Worm (Caenorhabditis elegans) whole organism, young adult: ENCODE results near the gene srlf-11.

Source experiments
- B0019.2 ChIP-seq: fragments of 200-800 bp; sonication (Bioruptor generic); conservative IDR thresholded peaks from 2 replicates; pipeline ENCODE4 v1.3.6; 2022; ENCODE audit warnings: missing genetic modification reagents, missing genetic modification characterization, missing compliant biosample characterization
- B0261.1 ChIP-seq: sonication (generic microtip); optimal IDR thresholded peaks from 2 replicates; lab custom pipeline; 2016; ENCODE audit warnings: mild to moderate bottlenecking, missing genetic modification characterization, moderate library complexity, missing compliant biosample characterization
- D2030.7 ChIP-seq: fragments of 200-800 bp; sonication (Bioruptor generic); IDR thresholded peaks from 2 replicates; pipeline ENCODE4 v1.3.6; 2022; ENCODE audit warnings: missing genetic modification reagents, missing genetic modification characterization, missing compliant biosample characterization
- F33H1.4 ChIP-seq: fragments of 200-800 bp; sonication (Bioruptor generic); IDR thresholded peaks from 2 replicates; pipeline ENCODE4 v1.3.6; 2022; ENCODE audit warnings: missing genetic modification reagents, missing genetic modification characterization, missing compliant biosample characterization
- F37B4.10 ChIP-seq: fragments of 200-800 bp; sonication (Bioruptor generic); IDR thresholded peaks from 2 replicates; pipeline ENCODE4 v1.3.6; 2022; ENCODE audit warnings: missing genetic modification characterization, missing compliant biosample characterization
- F52B5.7 ChIP-seq: sonication (generic microtip); optimal IDR thresholded peaks from 2 replicates; lab custom pipeline; 2016; ENCODE audit warnings: mild to moderate bottlenecking, missing genetic modification characterization, missing compliant biosample characterization
- F57C9.4 ChIP-seq: sonication (generic microtip); optimal IDR thresholded peaks from 2 replicates; lab custom pipeline; 2017; ENCODE audit warnings: mild to moderate bottlenecking, missing genetic modification characterization, missing compliant biosample characterization
- T26A5.8 ChIP-seq: sonication (generic microtip); optimal IDR thresholded peaks from 2 replicates; lab custom pipeline; 2016; ENCODE audit warnings: missing genetic modification characterization, missing compliant biosample characterization
- Y67H2A.10 ChIP-seq: fragments of 200-800 bp; sonication (Bioruptor generic); conservative IDR thresholded peaks from 2 replicates; pipeline ENCODE4 v1.3.6; 2022; ENCODE audit warnings: missing genetic modification reagents, missing genetic modification characterization, missing compliant biosample characterization
- ZK185.1 ChIP-seq: sonication (generic microtip); optimal IDR thresholded peaks from 2 replicates; lab custom pipeline; 2016; ENCODE audit warnings: mild to moderate bottlenecking, missing genetic modification characterization, missing compliant biosample characterization; ENCODE audit not compliant: poor library complexity, severe bottlenecking
- aptf-2 ChIP-seq: fragments of 200-800 bp; sonication (Bioruptor generic); conservative IDR thresholded peaks from 2 replicates; pipeline ENCODE4 v1.3.6; 2022; ENCODE audit warnings: missing genetic modification reagents, missing genetic modification characterization, missing compliant biosample characterization
- bed-1 ChIP-seq: fragments of 200-800 bp; sonication (Bioruptor generic); IDR thresholded peaks from 2 replicates; pipeline ENCODE4 v1.3.6; 2022; ENCODE audit warnings: missing genetic modification reagents, missing genetic modification characterization, missing compliant biosample characterization
- cebp-1 ChIP-seq, 2 experiments: fragments of 200-800 bp in 1 of 2; sonication (Bioruptor generic) in 1 of 2; sonication (generic microtip) in 1 of 2; IDR thresholded peaks in 1 of 2; optimal IDR thresholded peaks in 1 of 2; 2 replicates each; pipeline versions ENCODE4 v1.3.6 to Lab custom; 2017 to 2022; ENCODE audit warnings: missing compliant biosample characterization in 2 of 2, missing genetic modification characterization in 2 of 2, mild to moderate bottlenecking in 1 of 2, missing genetic modification reagents in 1 of 2, moderate library complexity in 1 of 2
- ceh-58 ChIP-seq: fragments of 200-800 bp; sonication (Bioruptor generic); IDR thresholded peaks from 2 replicates; pipeline ENCODE4 v1.3.6; 2022; ENCODE audit warnings: missing genetic modification characterization, missing compliant biosample characterization
- dox-1 ChIP-seq: fragments of 200-800 bp; sonication (Bioruptor generic); IDR thresholded peaks from 2 replicates; pipeline ENCODE4 v1.3.6; 2022; ENCODE audit warnings: missing genetic modification reagents, missing genetic modification characterization, missing compliant biosample characterization
- dpl-1 ChIP-seq: fragments of 150-350 bp; optimal IDR thresholded peaks from 2 replicates; lab custom pipeline; 2014; ENCODE audit warnings: missing biosample characterization, missing genetic modification reagents, missing genetic modification characterization
- egl-44 ChIP-seq: fragments of 200-800 bp; sonication (Bioruptor generic); IDR thresholded peaks from 2 replicates; pipeline ENCODE4 v1.3.6; 2022; ENCODE audit warnings: missing genetic modification reagents, missing genetic modification characterization, missing compliant biosample characterization
- him-1 ChIP-seq: sonication (generic microtip); optimal IDR thresholded peaks from 2 replicates; lab custom pipeline; 2016; ENCODE audit warnings: missing genotype, missing genetic modification reagents, missing genetic modification characterization, missing compliant biosample characterization
- hlh-12 ChIP-seq: sonication (generic microtip); optimal IDR thresholded peaks from 2 replicates; lab custom pipeline; 2016; ENCODE audit warnings: missing genetic modification characterization, missing compliant biosample characterization
- hmg-1.2 ChIP-seq: fragments of 200-800 bp; sonication (Bioruptor generic); IDR thresholded peaks from 2 replicates; pipeline ENCODE4 v1.3.6; 2022; ENCODE audit warnings: missing genetic modification reagents, missing genetic modification characterization, missing compliant biosample characterization
- lag-1 ChIP-seq: fragments of 200-800 bp; sonication (Bioruptor generic); IDR thresholded peaks from 2 replicates; pipeline ENCODE4 v1.3.6; 2022; ENCODE audit warnings: missing genetic modification reagents, missing genetic modification characterization, missing compliant biosample characterization
- let-526 ChIP-seq: fragments of 200-800 bp; sonication (Bioruptor generic); IDR thresholded peaks from 2 replicates; pipeline ENCODE4 v1.3.6; 2022; ENCODE audit warnings: missing genetic modification reagents, missing genetic modification characterization, missing compliant biosample characterization
- lin-35 ChIP-seq, 3 experiments: fragments of 150-350 bp in 2 of 3; sonication (generic microtip) in 1 of 3; optimal IDR thresholded peaks; 2 replicates each; lab custom pipeline; 2014 to 2018; ENCODE audit warnings: missing biosample characterization in 3 of 3, missing genetic modification characterization in 3 of 3, missing genetic modification reagents in 3 of 3
- lsy-27 ChIP-seq: sonication (generic microtip); optimal IDR thresholded peaks from 2 replicates; lab custom pipeline; 2017; ENCODE audit warnings: missing genetic modification characterization, mild to moderate bottlenecking, missing compliant biosample characterization, antibody characterized with exemption, missing genotype, borderline replicate concordance; ENCODE audit not compliant: insufficient read depth
- mel-28 ChIP-seq: sonication (generic microtip); optimal IDR thresholded peaks from 2 replicates; lab custom pipeline; 2016; ENCODE audit warnings: borderline replicate concordance, mild to moderate bottlenecking, missing genetic modification characterization, missing compliant biosample characterization
- mes-4 ChIP-seq: sonication (generic microtip); optimal IDR thresholded peaks from 2 replicates; lab custom pipeline; 2016; ENCODE audit warnings: missing genotype, missing genetic modification characterization, missing compliant biosample characterization
- nfya-2 ChIP-seq: fragments of 200-800 bp; sonication (Bioruptor generic); IDR thresholded peaks from 2 replicates; pipeline ENCODE4 v1.3.6; 2022; ENCODE audit warnings: missing genetic modification reagents, missing genetic modification characterization, missing compliant biosample characterization
- nhr-120 ChIP-seq: fragments of 200-800 bp; sonication (Bioruptor generic); IDR thresholded peaks from 2 replicates; pipeline ENCODE4 v1.3.6; 2022; ENCODE audit warnings: missing genetic modification characterization, missing compliant biosample characterization
- nhr-80 ChIP-seq: sonication (generic microtip); optimal IDR thresholded peaks from 2 replicates; lab custom pipeline; 2016; ENCODE audit warnings: missing genetic modification characterization, missing compliant biosample characterization
- sdz-38 ChIP-seq: sonication (generic microtip); optimal IDR thresholded peaks from 2 replicates; lab custom pipeline; 2016; ENCODE audit warnings: missing genotype, missing genetic modification characterization, missing compliant biosample characterization
- snpc-3.4 ChIP-seq: sonication (generic microtip); optimal IDR thresholded peaks from 2 replicates; lab custom pipeline; 2017; ENCODE audit warnings: missing genetic modification characterization, mild to moderate bottlenecking, missing compliant biosample characterization, antibody characterized with exemption, moderate library complexity, missing genotype, missing genetic modification reagents
- somi-1 ChIP-seq: fragments of 200-800 bp; sonication (Bioruptor generic); optimal IDR thresholded peaks from 2 replicates; lab custom pipeline; 2018; ENCODE audit warnings: mild to moderate bottlenecking, missing genetic modification characterization, missing compliant biosample characterization
- tbp1 ChIP-seq: fragments of 200-800 bp; sonication (Bioruptor generic); optimal IDR thresholded peaks from 2 replicates; lab custom pipeline; 2018; ENCODE audit warnings: mild to moderate bottlenecking, missing genetic modification characterization, missing compliant biosample characterization
- zim-3 ChIP-seq: sonication (generic microtip); optimal IDR thresholded peaks from 2 replicates; lab custom pipeline; 2017; ENCODE audit warnings: mild to moderate bottlenecking, missing genetic modification characterization, moderate library complexity, missing compliant biosample characterization
- ztf-25 ChIP-seq: fragments of 200-800 bp; sonication (Bioruptor generic); IDR thresholded peaks from 2 replicates; pipeline ENCODE4 v1.3.6; 2022; ENCODE audit warnings: missing genetic modification reagents, missing genetic modification characterization, missing compliant biosample characterization

The srlf-11 gene

ce11 chrIV:10854042-10854441 lies 31.8 kb downstream of the srlf-11 start:
- TF ChIP-seq ceh-58 (GFP tag; lab: Robert Waterston, UW) (no peak), mes-4 (no peak), T26A5.8 (no peak), mel-28 (no peak), nhr-120 (no peak), F57C9.4 (no peak), lag-1 (GFP tag; lab: Robert Waterston, UW) (no peak), B0261.1 (no peak), somi-1 (GFP tag; lab: Kevin White, UChicago) (no peak), F37B4.10 (GFP tag; lab: Robert Waterston, UW) (no peak), zim-3 (tag; lab: Kevin White, UChicago) (no peak), nfya-2 (GFP tag; lab: Robert Waterston, UW) (no peak), B0019.2 (no peak), D2030.7 (GFP tag; lab: Robert Waterston, UW) (no peak), ZK185.1 (tag; lab: Kevin White, UChicago) (no peak), hlh-12 (tag; lab: Kevin White, UChicago) (no peak)

- TF ChIP-seq hmg-1.2 (GFP tag; lab: Robert Waterston, UW) (peak; percentile 25; the same call in 1 of the 2 replicates), F57C9.4 (no peak), lsy-27 (tag; lab: Kevin White, UChicago) (no peak), D2030.7 (GFP tag; lab: Robert Waterston, UW) (no peak), bed-1 (GFP tag; lab: Robert Waterston, UW) (no peak), hlh-12 (tag; lab: Kevin White, UChicago) (no peak)
- TF ChIP-seq, all 124 proteins: peak for 1
Observed at ce11 chrIV:10852403-10852802, 33.4 kb downstream of the srlf-11 start.

ce11 chrIV:10851833-10852232 lies 34.0 kb downstream of the srlf-11 start, which contains the start of gene T11G6.4:
T11G6.4 (minus strand) TSS chrIV:10851933.
- TF ChIP-seq aptf-2 (GFP tag; lab: Robert Waterston, UW): no peak
- TF ChIP-seq him-1 (tag; lab: Kevin White, UChicago): no peak
- TF ChIP-seq D2030.7 (GFP tag; lab: Robert Waterston, UW): no peak
- TF ChIP-seq ztf-25: no peak
- TF ChIP-seq nhr-80 (tag; lab: Kevin White, UChicago): no peak
- TF ChIP-seq dox-1 (GFP tag; lab: Robert Waterston, UW): no peak
- TF ChIP-seq hmg-1.2 (GFP tag; lab: Robert Waterston, UW): no peak
- no peak for TF ChIP-seq lin-35 (GFP tag; optimal IDR thresholded peaks at IDR 0.05; lab: Kevin White, UChicago)
- no peak for TF ChIP-seq ZK185.1 (tag; lab: Kevin White, UChicago)
- no peak for TF ChIP-seq snpc-3.4
- TF ChIP-seq dpl-1: no peak
- no peak for TF ChIP-seq let-526 (GFP tag; lab: Robert Waterston, UW)
- no peak for TF ChIP-seq Y67H2A.10
- TF ChIP-seq hlh-12 (tag; lab: Kevin White, UChicago): no peak
- no peak for TF ChIP-seq cebp-1 (GFP tag; IDR thresholded peaks at IDR 0.05; lab: Robert Waterston, UW)
- TF ChIP-seq cebp-1 (tag; optimal IDR thresholded peaks at IDR 0.05; lab: Kevin White, UChicago): no peak
- TF ChIP-seq sdz-38 (tag; lab: Kevin White, UChicago): no peak
- TF ChIP-seq tbp1 (GFP tag; lab: Kevin White, UChicago): no peak
- TF ChIP-seq egl-44 (GFP tag; lab: Robert Waterston, UW): no peak
- no peak for TF ChIP-seq F52B5.7 (tag; lab: Kevin White, UChicago)

- TF ChIP-seq F33H1.4 (no peak), bed-1 (GFP tag; lab: Robert Waterston, UW) (no peak), dpl-1 (no peak)
Observed at ce11 chrIV:10851136-10851535, 34.7 kb downstream of the srlf-11 start.
